Worm (Caenorhabditis elegans) whole organism, mixed stage, embryonic: ENCODE results near the gene T10G3.1.

Experiments used
- ces-1 ChIP-seq: fragments of 150-350 bp; optimal IDR thresholded peaks from 2 replicates; lab custom pipeline; 2014; ENCODE audit warnings: missing biosample characterization, missing genetic modification reagents, missing genetic modification characterization
- lin-13 ChIP-seq: fragments of 150-350 bp; optimal IDR thresholded peaks from 2 replicates; lab custom pipeline; 2014; ENCODE audit warnings: missing biosample characterization, missing genetic modification characterization
- nhr-28 ChIP-seq: fragments of 150-350 bp; optimal IDR thresholded peaks from 2 replicates; lab custom pipeline; 2014; ENCODE audit warnings: missing biosample characterization, missing genetic modification characterization
- pha-4 ChIP-seq: fragments of 150-350 bp; optimal IDR thresholded peaks from 2 replicates; lab custom pipeline; 2018; ENCODE audit warnings: missing biosample characterization, missing genetic modification reagents, missing genetic modification characterization
- snpc-4 ChIP-seq: fragments of 150-350 bp; optimal IDR thresholded peaks from 2 replicates; lab custom pipeline; 2014; ENCODE audit warnings: missing biosample characterization, missing genetic modification characterization
- unc-62 ChIP-seq: fragments of 150-350 bp; optimal IDR thresholded peaks from 2 replicates; lab custom pipeline; 2014; ENCODE audit warnings: missing biosample characterization, missing genetic modification reagents, missing genetic modification characterization
- zip-8 ChIP-seq: fragments of 150-350 bp; optimal IDR thresholded peaks from 2 replicates; lab custom pipeline; 2014; ENCODE audit warnings: missing biosample characterization, missing genetic modification characterization

ce11 chrV:13484339-13484738, 10.9 kb upstream of the T10G3.1 start, which contains the start of gene T10G3.4:
- TF ChIP-seq ces-1 (no peak), snpc-4 (tag; lab: Kevin White, UChicago) (no peak), pha-4 (tag; lab: Kevin White, UChicago) (no peak), nhr-28 (tag; lab: Kevin White, UChicago) (no peak), zip-8 (tag; lab: Kevin White, UChicago) (no peak), unc-62 (GFP tag; lab: Kevin White, UChicago) (no peak), lin-13 (tag; lab: Kevin White, UChicago) (no peak)
